Worm (Caenorhabditis elegans) whole organism, L4 larva: ENCODE data around the gene srxa-16.

Experiments used
- hif-1 ChIP-seq, 2 experiments: sonication (generic microtip); optimal IDR thresholded peaks; 2 replicates each; lab custom pipeline; 2016 to 2017; ENCODE audit warnings: missing compliant biosample characterization in 2 of 2, missing genetic modification characterization in 2 of 2, missing genetic modification reagents in 2 of 2, missing genotype in 2 of 2, mild to moderate bottlenecking in 1 of 2
- mdl-1 ChIP-seq, 2 experiments: fragments of 150-350 bp in 1 of 2; sonication (generic microtip) in 1 of 2; optimal IDR thresholded peaks; 2 replicates each; lab custom pipeline; 2014 to 2017; ENCODE audit warnings: missing biosample characterization in 2 of 2, missing genetic modification characterization in 2 of 2
- nhr-102 ChIP-seq: sonication (generic microtip); optimal IDR thresholded peaks from 2 replicates; lab custom pipeline; 2016; ENCODE audit warnings: mild to moderate bottlenecking, missing genetic modification characterization, moderate library complexity, missing compliant biosample characterization
- nhr-11 ChIP-seq: fragments of 150-350 bp; optimal IDR thresholded peaks from 2 replicates; lab custom pipeline; 2014; ENCODE audit warnings: missing biosample characterization, missing genetic modification characterization
- nhr-25 ChIP-seq: sonication (generic microtip); optimal IDR thresholded peaks from 2 replicates; lab custom pipeline; 2017; ENCODE audit warnings: missing genetic modification characterization, mild to moderate bottlenecking, missing compliant biosample characterization, antibody characterized with exemption, moderate library complexity, borderline replicate concordance; ENCODE audit not compliant: insufficient read depth
- nhr-6 ChIP-seq: fragments of 150-350 bp; optimal IDR thresholded peaks from 2 replicates; lab custom pipeline; 2014; ENCODE audit warnings: missing biosample characterization, missing genetic modification characterization
- unc-39 ChIP-seq: sonication (generic microtip); optimal IDR thresholded peaks from 2 replicates; lab custom pipeline; 2017; ENCODE audit warnings: missing biosample characterization, missing genetic modification characterization

ce11 chrV:16131249-16131648 is 17.1 kb upstream of the srxa-16 start, which contains the start of gene fbxa-142:
- TF ChIP-seq nhr-25 (tag; lab: Kevin White, UChicago) (no peak), mdl-1 (tag; optimal IDR thresholded peaks at IDR 0.05; lab: Kevin White, UChicago) (no peak), hif-1 (tag; optimal IDR thresholded peaks at IDR 0.05; lab: Kevin White, UChicago) (no peak), unc-39 (tag; lab: Kevin White, UChicago) (no peak), nhr-6 (tag; lab: Kevin White, UChicago) (no peak), nhr-11 (tag; lab: Kevin White, UChicago) (no peak), nhr-102 (no peak)
